Worm (Caenorhabditis elegans): ENCODE results near the gene cct-7.

DNA sequence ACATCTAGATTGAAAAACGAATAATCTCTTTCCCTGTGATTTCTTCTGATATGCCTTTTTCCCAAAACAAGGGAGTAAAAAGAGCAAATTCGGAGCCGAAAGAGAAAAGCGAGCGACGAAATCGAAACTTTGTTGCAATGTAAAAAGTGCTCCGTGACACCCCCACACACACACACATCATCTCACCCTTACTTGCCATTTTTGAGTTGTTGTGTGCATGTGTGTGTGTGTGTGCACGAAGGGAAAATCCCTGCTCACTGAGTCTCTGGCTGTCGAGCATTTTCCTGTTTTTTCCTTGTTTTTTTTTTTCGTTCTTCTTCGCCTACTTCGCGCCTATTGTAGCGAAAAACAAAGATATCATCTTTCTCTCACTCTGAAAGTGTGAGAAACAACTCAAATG lies 15.0 kb downstream of the cct-7 start:
- TF ChIP-seq T22C8.4 (GFP tag; IDR thresholded peaks at IDR 0.05) (no peak), flt-1 (GFP tag; IDR thresholded peaks at IDR 0.05) (no peak), tab-1 (GFP tag; IDR thresholded peaks at IDR 0.05) (no peak), ref-1 (GFP tag; conservative IDR thresholded peaks at IDR 0.05) (no peak), ztf-23 (GFP tag; IDR thresholded peaks at IDR 0.05) (no peak), cog-1 (tag; optimal IDR thresholded peaks at IDR 0.05) (no peak), med-1 (GFP tag; optimal IDR thresholded peaks at IDR 0.05; ENCODE audit: insufficient read depth) (no peak), ztf-29 (GFP tag; IDR thresholded peaks at IDR 0.05) (no peak)
